Worm (Caenorhabditis elegans) whole organism, L3 larva: ENCODE data around the gene Y44A6D.7.

Experiments
- R02D3.7 ChIP-seq: fragments of 150-350 bp; optimal IDR thresholded peaks from 2 replicates; lab custom pipeline; 2014; ENCODE audit warnings: missing biosample characterization, missing genetic modification characterization
- ZK546.5 ChIP-seq: sonication (generic microtip); optimal IDR thresholded peaks from 2 replicates; lab custom pipeline; 2017; ENCODE audit warnings: missing biosample characterization, missing genetic modification characterization
- aly-2 ChIP-seq: fragments of 150-350 bp; optimal IDR thresholded peaks from 2 replicates; lab custom pipeline; 2014; ENCODE audit warnings: missing biosample characterization, missing genetic modification characterization
- ama-1 ChIP-seq: fragments of 150-350 bp; optimal IDR thresholded peaks from 2 replicates; lab custom pipeline; 2018
- ceh-16 ChIP-seq: sonication (generic microtip); optimal IDR thresholded peaks from 2 replicates; lab custom pipeline; 2017; ENCODE audit warnings: missing biosample characterization, missing genetic modification characterization
- ceh-28 ChIP-seq: fragments of 150-350 bp; optimal IDR thresholded peaks from 2 replicates; lab custom pipeline; 2014; ENCODE audit warnings: missing biosample characterization, missing genetic modification reagents, missing genetic modification characterization
- ceh-82 ChIP-seq: fragments of 150-350 bp; optimal IDR thresholded peaks from 2 replicates; lab custom pipeline; 2014; ENCODE audit warnings: missing biosample characterization, missing genetic modification characterization
- ceh-9 ChIP-seq: sonication (generic microtip); optimal IDR thresholded peaks from 2 replicates; lab custom pipeline; 2018; ENCODE audit warnings: missing biosample characterization, missing genetic modification characterization
- daf-12 ChIP-seq: fragments of 150-350 bp; optimal IDR thresholded peaks from 2 replicates; lab custom pipeline; 2014; ENCODE audit warnings: missing biosample characterization, missing genetic modification reagents, missing genetic modification characterization
- egl-27 ChIP-seq: sonication (generic microtip); optimal IDR thresholded peaks from 4 replicates; lab custom pipeline; 2017; ENCODE audit warnings: missing biosample characterization, missing genetic modification reagents, missing genetic modification characterization
- egl-5 ChIP-seq: fragments of 150-350 bp; optimal IDR thresholded peaks from 2 replicates; lab custom pipeline; 2017; ENCODE audit warnings: missing biosample characterization, missing genetic modification reagents, missing genetic modification characterization, inconsistent platforms
- elt-1 ChIP-seq: fragments of 150-350 bp; optimal IDR thresholded peaks from 2 replicates; lab custom pipeline; 2014; ENCODE audit warnings: missing biosample characterization, missing genetic modification characterization
- elt-2 ChIP-seq: sonication (generic microtip); optimal IDR thresholded peaks from 2 replicates; lab custom pipeline; 2016; ENCODE audit warnings: missing genetic modification reagents, mild to moderate bottlenecking, missing genetic modification characterization, missing compliant biosample characterization
- elt-3 ChIP-seq, 3 experiments: fragments of 150-350 bp in 1 of 3; sonication (generic microtip) in 2 of 3; optimal IDR thresholded peaks; 2 replicates in 2 of 3; 4 replicates in 1 of 3; lab custom pipeline; 2014 to 2017; ENCODE audit warnings: missing biosample characterization in 3 of 3, missing genetic modification characterization in 3 of 3
- eor-1 ChIP-seq, 2 experiments: fragments of 150-350 bp; optimal IDR thresholded peaks; 2 replicates each; lab custom pipeline; 2014 to 2018; ENCODE audit warnings: missing biosample characterization in 2 of 2, missing genetic modification characterization in 2 of 2
- fkh-10 ChIP-seq: sonication (generic microtip); optimal IDR thresholded peaks from 2 replicates; lab custom pipeline; 2017; ENCODE audit warnings: missing biosample characterization, missing genetic modification reagents, missing genetic modification characterization
- fkh-2 ChIP-seq: fragments of 150-350 bp; optimal IDR thresholded peaks from 2 replicates; lab custom pipeline; 2014; ENCODE audit warnings: missing biosample characterization, missing genetic modification reagents, missing genetic modification characterization
- fos-1 ChIP-seq: fragments of 150-350 bp; optimal IDR thresholded peaks from 2 replicates; lab custom pipeline; 2014; ENCODE audit warnings: missing biosample characterization, missing genetic modification characterization
- hmg-11 ChIP-seq: sonication (generic microtip); optimal IDR thresholded peaks from 2 replicates; lab custom pipeline; 2016; ENCODE audit warnings: missing genetic modification characterization, missing compliant biosample characterization
- jun-1 ChIP-seq: fragments of 150-350 bp; optimal IDR thresholded peaks from 2 replicates; lab custom pipeline; 2014; ENCODE audit warnings: missing biosample characterization, missing genetic modification reagents, missing genetic modification characterization
- lin-15B ChIP-seq: fragments of 150-350 bp; optimal IDR thresholded peaks from 2 replicates; lab custom pipeline; 2014; ENCODE audit warnings: missing biosample characterization, missing genetic modification characterization
- lin-39 ChIP-seq: fragments of 150-350 bp; optimal IDR thresholded peaks from 2 replicates; lab custom pipeline; 2018; ENCODE audit warnings: missing biosample characterization, missing genetic modification reagents, missing genetic modification characterization
- lsy-12 ChIP-seq: sonication (generic microtip); optimal IDR thresholded peaks from 2 replicates; lab custom pipeline; 2016; ENCODE audit warnings: mild to moderate bottlenecking, missing genetic modification characterization, missing compliant biosample characterization
- mdl-1 ChIP-seq: fragments of 150-350 bp; optimal IDR thresholded peaks from 2 replicates; lab custom pipeline; 2014; ENCODE audit warnings: missing biosample characterization, missing genetic modification characterization
- mml-1 ChIP-seq: fragments of 150-350 bp; sonication (generic microtip); optimal IDR thresholded peaks from 3 replicates; lab custom pipeline; 2014; ENCODE audit warnings: missing biosample characterization, missing genetic modification characterization
- nfya-1 ChIP-seq: sonication (generic microtip); optimal IDR thresholded peaks from 2 replicates; lab custom pipeline; 2017; ENCODE audit warnings: missing genetic modification characterization, mild to moderate bottlenecking, missing compliant biosample characterization, antibody characterized with exemption, moderate library complexity; ENCODE audit not compliant: insufficient read depth
- nhr-11 ChIP-seq: fragments of 150-350 bp; optimal IDR thresholded peaks from 2 replicates; lab custom pipeline; 2014; ENCODE audit warnings: missing biosample characterization, missing genetic modification characterization
- nhr-12 ChIP-seq: fragments of 150-350 bp; optimal IDR thresholded peaks from 2 replicates; lab custom pipeline; 2014; ENCODE audit warnings: missing biosample characterization, missing genetic modification characterization
- nhr-23 ChIP-seq: fragments of 150-350 bp; optimal IDR thresholded peaks from 2 replicates; lab custom pipeline; 2014; ENCODE audit warnings: missing biosample characterization, missing genetic modification reagents, missing genetic modification characterization
- nhr-237 ChIP-seq: fragments of 150-350 bp; optimal IDR thresholded peaks from 2 replicates; lab custom pipeline; 2014; ENCODE audit warnings: missing biosample characterization, missing genetic modification characterization
- nhr-25 ChIP-seq: sonication (generic microtip); optimal IDR thresholded peaks from 2 replicates; lab custom pipeline; 2017; ENCODE audit warnings: missing biosample characterization, missing genetic modification characterization
- nhr-28 ChIP-seq: fragments of 150-350 bp; optimal IDR thresholded peaks from 2 replicates; lab custom pipeline; 2014; ENCODE audit warnings: missing biosample characterization, missing genetic modification characterization
- nhr-43 ChIP-seq: sonication (generic microtip); optimal IDR thresholded peaks from 2 replicates; lab custom pipeline; 2016; ENCODE audit warnings: mild to moderate bottlenecking, missing genetic modification characterization, missing compliant biosample characterization; ENCODE audit not compliant: poor library complexity, severe bottlenecking
- nhr-67 ChIP-seq: fragments of 150-350 bp; optimal IDR thresholded peaks from 2 replicates; lab custom pipeline; 2014; ENCODE audit warnings: missing biosample characterization, missing genetic modification characterization
- nhr-76 ChIP-seq: fragments of 150-350 bp; sonication (generic microtip); optimal IDR thresholded peaks from 5 replicates; lab custom pipeline; 2014; ENCODE audit warnings: missing biosample characterization, missing genetic modification characterization
- nhr-77 ChIP-seq: fragments of 150-350 bp; optimal IDR thresholded peaks from 2 replicates; lab custom pipeline; 2014; ENCODE audit warnings: missing biosample characterization, missing genetic modification characterization
- pha-4 ChIP-seq: fragments of 150-350 bp; optimal IDR thresholded peaks from 2 replicates; lab custom pipeline; 2014; ENCODE audit warnings: missing biosample characterization, missing genetic modification reagents, missing genetic modification characterization
- pqm-1 ChIP-seq: fragments of 150-350 bp; optimal IDR thresholded peaks from 2 replicates; lab custom pipeline; 2017; ENCODE audit warnings: missing biosample characterization, missing genetic modification characterization, inconsistent platforms
- sea-2 ChIP-seq: fragments of 150-350 bp; sonication (generic microtip); optimal IDR thresholded peaks from 4 replicates; lab custom pipeline; 2014; ENCODE audit warnings: missing biosample characterization, missing genetic modification reagents, missing genetic modification characterization
- skn-1 ChIP-seq: fragments of 150-350 bp; optimal IDR thresholded peaks from 2 replicates; lab custom pipeline; 2014; ENCODE audit warnings: missing biosample characterization, missing genetic modification characterization
- snpc-4 ChIP-seq: fragments of 150-350 bp; optimal IDR thresholded peaks from 2 replicates; lab custom pipeline; 2014; ENCODE audit warnings: missing biosample characterization, missing genetic modification characterization
- tbx-2 ChIP-seq: sonication (generic microtip); optimal IDR thresholded peaks from 2 replicates; lab custom pipeline; 2016; ENCODE audit warnings: mild to moderate bottlenecking, missing genetic modification characterization, missing compliant biosample characterization
- unc-39 ChIP-seq: sonication (generic microtip); optimal IDR thresholded peaks from 4 replicates; lab custom pipeline; 2017; ENCODE audit warnings: missing biosample characterization, missing genetic modification characterization
- unc-62 ChIP-seq: fragments of 150-350 bp; sonication (generic microtip); optimal IDR thresholded peaks from 4 replicates; lab custom pipeline; 2014; ENCODE audit warnings: missing biosample characterization, missing genetic modification reagents, missing genetic modification characterization
- zag-1 ChIP-seq: fragments of 150-350 bp; optimal IDR thresholded peaks from 2 replicates; lab custom pipeline; 2014; ENCODE audit warnings: missing biosample characterization, missing genetic modification characterization
- ztf-11 ChIP-seq: fragments of 150-350 bp; optimal IDR thresholded peaks from 2 replicates; lab custom pipeline; 2014; ENCODE audit warnings: missing biosample characterization, missing genetic modification characterization
- ztf-4 ChIP-seq: fragments of 150-350 bp; optimal IDR thresholded peaks from 2 replicates; lab custom pipeline; 2014; ENCODE audit warnings: missing biosample characterization, missing genetic modification characterization

Y44A6D.7 gene

ce11 chrV:20778257-20778697 is 36.2 kb upstream of the Y44A6D.7 start:
- TF ChIP-seq daf-12 (tag; lab: Kevin White, UChicago) (peak; percentile 3), nhr-12 (no peak), lin-15B (tag; lab: Kevin White, UChicago) (peak; percentile 63), elt-2 (tag; lab: Kevin White, UChicago) (peak; percentile 85), unc-62 (GFP tag; lab: Kevin White, UChicago) (peak; percentile 93), eor-1 (tag; optimal IDR thresholded peaks at IDR 0.05; lab: Kevin White, UChicago) (peak in 1 of 2 experiments; percentile 50), aly-2 (tag; lab: Kevin White, UChicago) (no peak), fkh-2 (tag; lab: Kevin White, UChicago) (peak; percentile 50), unc-39 (tag; lab: Kevin White, UChicago) (peak; percentile 51), lsy-12 (tag; lab: Kevin White, UChicago) (peak; percentile 96), egl-27 (tag; lab: Kevin White, UChicago) (peak; percentile 76), nhr-237 (no peak), ztf-11 (tag; lab: Kevin White, UChicago) (no peak), nhr-25 (peak; percentile 96), nhr-11 (tag; lab: Kevin White, UChicago) (peak; percentile 94), ceh-16 (tag; lab: Kevin White, UChicago) (no peak), mdl-1 (tag; lab: Kevin White, UChicago) (peak; percentile 98), ceh-9 (tag; lab: Kevin White, UChicago) (no peak), nfya-1 (peak; percentile 95), ztf-4 (peak; percentile 86), hmg-11 (tag; lab: Kevin White, UChicago) (peak; percentile 96), elt-1 (tag; lab: Kevin White, UChicago) (peak; percentile 67), lin-39 (tag; lab: Kevin White, UChicago) (peak; percentile 99), sea-2 (GFP tag; lab: Kevin White, UChicago) (no peak), tbx-2 (tag; lab: Kevin White, UChicago) (peak; percentile 89), ama-1 (peak; percentile 87), pha-4 (tag; lab: Kevin White, UChicago) (no peak), nhr-43 (tag; lab: Kevin White, UChicago) (peak; percentile 84), fos-1 (peak; percentile 54), nhr-23 (tag; lab: Kevin White, UChicago) (peak; percentile 98), R02D3.7 (tag; lab: Kevin White, UChicago) (peak; percentile 78), ceh-82 (tag; lab: Kevin White, UChicago) (peak; percentile 81), snpc-4 (tag; lab: Kevin White, UChicago) (peak; percentile 76), ZK546.5 (no peak), fkh-10 (peak; percentile 81), egl-5 (peak; percentile 97), nhr-76 (tag; lab: Kevin White, UChicago) (peak; percentile 46), ceh-28 (tag; lab: Kevin White, UChicago) (peak; percentile 91), pqm-1 (tag; lab: Kevin White, UChicago) (peak; percentile 84), jun-1 (tag; lab: Kevin White, UChicago) (peak; percentile 96), nhr-67 (no peak), mml-1 (tag; lab: Kevin White, UChicago) (peak; percentile 2), zag-1 (tag; lab: Kevin White, UChicago) (peak; percentile 36), skn-1 (tag; lab: Kevin White, UChicago) (peak; percentile 91), nhr-28 (tag; lab: Kevin White, UChicago) (no peak), elt-3 (tag; optimal IDR thresholded peaks at IDR 0.05; lab: Kevin White, UChicago) (peak in 1 of 3 experiments; percentile 33), nhr-77 (tag; lab: Kevin White, UChicago) (no peak)
